Fruit fly (Drosophila melanogaster) whole organism, adult: Measurements from ENCODE around the gene Gba1a.

ENCODE experiments used
- CG11617 ChIP-seq: fragments of 200-800 bp; sonication (Bioruptor generic); optimal IDR thresholded peaks from 2 replicates; lab custom pipeline; 2017; ENCODE audit warnings: mild to moderate bottlenecking, missing biosample characterization, missing genetic modification reagents, missing genetic modification characterization
- CG1620 ChIP-seq: fragments of 200-800 bp; sonication (Bioruptor generic); optimal IDR thresholded peaks from 2 replicates; lab custom pipeline; 2016; ENCODE audit warnings: missing biosample characterization, missing genetic modification characterization
- CG5204 ChIP-seq: fragments of 200-800 bp; sonication (Bioruptor generic); optimal IDR thresholded peaks from 2 replicates; lab custom pipeline; 2016; ENCODE audit warnings: missing biosample characterization, missing genetic modification characterization
- CG7101 ChIP-seq: fragments of 200-800 bp; sonication (Bioruptor generic); optimal IDR thresholded peaks from 2 replicates; lab custom pipeline; 2018; ENCODE audit warnings: missing biosample characterization, mild to moderate bottlenecking, missing genetic modification characterization, moderate library complexity
- cic ChIP-seq: fragments of 200-800 bp; sonication (Bioruptor generic); optimal IDR thresholded peaks from 2 replicates; lab custom pipeline; 2017; ENCODE audit warnings: missing biosample characterization, mild to moderate bottlenecking, missing genetic modification characterization, moderate library complexity
- tj ChIP-seq: fragments of 200-800 bp; sonication (Bioruptor generic); optimal IDR thresholded peaks from 3 replicates; lab custom pipeline; 2017; ENCODE audit warnings: missing biosample characterization, mild to moderate bottlenecking, missing genetic modification characterization, moderate library complexity

DNA sequence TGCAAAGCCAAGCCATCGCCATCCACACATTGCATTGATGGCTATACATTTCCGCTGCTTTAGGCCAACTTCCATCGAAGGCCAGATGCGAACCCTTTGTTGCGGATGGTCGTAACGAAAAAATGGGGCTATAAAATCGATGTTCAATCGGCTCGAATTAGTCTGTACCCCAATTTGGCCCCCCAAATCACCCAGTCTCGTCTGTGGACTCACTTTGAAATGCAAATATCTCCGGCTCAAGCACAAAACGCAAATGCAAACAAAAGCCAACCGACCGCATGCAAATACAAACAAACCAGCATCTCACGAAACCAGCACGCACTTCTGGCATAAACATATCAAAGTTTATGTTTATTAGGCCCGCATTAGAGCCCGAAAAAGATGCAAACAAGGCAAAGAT, 35.9 kb downstream of the Gba1a start:
- TF ChIP-seq CG7101 (tag; lab: Kevin White, UChicago) (no peak), CG1620 (no peak), tj (no peak), cic (GFP tag; lab: Kevin White, UChicago) (no peak), CG5204 (GFP tag; lab: Kevin White, UChicago) (no peak), CG11617 (no peak)
